Fruit fly (Drosophila melanogaster): ENCODE measurements around the gene PH4alphaPV.

Gene PH4alphaPV

DNA sequence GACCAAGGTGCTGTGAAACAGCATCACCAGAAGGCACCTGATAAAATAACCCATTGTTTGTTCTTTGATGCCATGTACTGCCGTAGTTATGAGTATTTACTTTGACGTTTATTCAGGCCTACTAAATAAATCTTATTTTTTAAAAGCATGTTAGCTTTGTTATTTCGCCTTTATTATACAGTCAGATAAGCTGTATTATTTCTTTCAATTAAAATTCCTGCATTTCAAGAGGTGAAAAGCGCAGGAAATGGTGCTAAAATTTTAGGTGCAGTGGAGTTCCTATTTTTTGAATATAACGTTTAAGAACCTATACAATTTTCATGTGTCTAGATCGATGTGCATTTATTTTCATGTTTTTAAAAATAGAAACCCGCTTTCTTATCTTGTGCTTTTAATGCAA, 2.6 kb downstream of the PH4alphaPV start, which contains the start of gene CG31013:
TSS of gene CG31013 (minus strand) at position 101 of the 400 bp plus-strand sequence.
- TF ChIP-seq CG33017 (tag; optimal IDR thresholded peaks at IDR 0.05) (no peak), CG11617 (GFP tag; optimal IDR thresholded peaks at IDR 0.05) (no peak), Hr96 (GFP tag; optimal IDR thresholded peaks at IDR 0.05) (no peak), CG12768 (GFP tag; optimal IDR thresholded peaks at IDR 0.05) (no peak), Clk (GFP tag; optimal IDR thresholded peaks at IDR 0.05) (no peak), bab1 (GFP tag; optimal IDR thresholded peaks at IDR 0.05) (no peak), tj (GFP tag; optimal IDR thresholded peaks at IDR 0.05) (no peak), CG1620 (GFP tag; optimal IDR thresholded peaks at IDR 0.05) (no peak), cnc (optimal IDR thresholded peaks at IDR 0.05) (no peak), cic (GFP tag; optimal IDR thresholded peaks at IDR 0.05) (no peak), Mnt (GFP tag; optimal IDR thresholded peaks at IDR 0.05) (no peak), toe (GFP tag; optimal IDR thresholded peaks at IDR 0.05) (no peak)

DNA sequence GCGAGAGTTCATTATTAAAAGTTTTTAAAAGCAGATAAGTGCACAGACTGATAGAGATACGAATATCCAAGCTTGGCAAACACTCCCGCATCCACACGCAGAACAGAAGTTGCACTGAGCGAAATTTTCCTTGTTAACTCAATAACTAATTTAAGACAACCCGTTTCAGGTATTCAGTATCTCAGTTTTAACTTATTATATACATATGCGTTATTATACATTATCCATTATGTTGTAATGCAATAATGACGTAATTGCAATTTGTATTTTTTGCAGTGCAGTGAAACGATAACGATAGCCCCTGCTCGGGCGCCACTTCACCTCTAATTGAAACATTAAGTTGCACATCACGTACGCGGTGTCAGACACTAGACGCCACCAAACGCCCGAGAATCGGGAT, 5.1 kb downstream of the PH4alphaPV start:
- TF ChIP-seq cic (GFP tag; optimal IDR thresholded peaks at IDR 0.05): no peak
- TF ChIP-seq CG5204 (GFP tag; optimal IDR thresholded peaks at IDR 0.05): no peak
- TF ChIP-seq pad (GFP tag; optimal IDR thresholded peaks at IDR 0.05): no peak
- TF ChIP-seq Mnt (GFP tag; optimal IDR thresholded peaks at IDR 0.05): no peak
- TF ChIP-seq kay (GFP tag; ENCODE audit: borderline replicate concordance): no peak
- no peak for TF ChIP-seq bab1 (GFP tag; optimal IDR thresholded peaks at IDR 0.05)

DNA sequence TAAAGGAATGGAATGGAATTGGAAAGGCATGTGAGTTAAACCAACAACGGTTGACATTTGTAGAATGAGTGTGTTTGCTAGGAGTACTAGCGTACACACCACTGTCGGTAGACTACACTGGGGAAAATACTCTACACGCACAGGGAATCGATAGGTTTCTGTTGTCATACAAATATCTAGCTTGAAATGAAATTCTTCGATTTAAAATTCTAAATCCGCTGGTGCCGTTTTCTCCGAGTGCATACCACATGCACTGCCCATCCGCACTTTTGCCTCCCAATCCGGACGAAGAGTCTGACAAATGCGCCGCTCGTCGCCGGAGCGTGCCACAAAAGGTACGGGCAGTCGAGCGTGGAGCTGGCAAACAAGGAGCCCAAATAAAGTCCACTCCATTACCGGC, 19.4 kb downstream of the PH4alphaPV start, which contains the start of gene CG2267:
TSS of gene CG2267 (minus strand) at position 101 of the 400 bp plus-strand sequence.
- TF ChIP-seq Crg-1 (GFP tag; optimal IDR thresholded peaks at IDR 0.05) (no peak), pad (GFP tag; optimal IDR thresholded peaks at IDR 0.05) (no peak), CG11617 (GFP tag; optimal IDR thresholded peaks at IDR 0.05) (no peak), Clk (GFP tag; optimal IDR thresholded peaks at IDR 0.05) (no peak), CG5204 (GFP tag; optimal IDR thresholded peaks at IDR 0.05) (no peak)

DNA sequence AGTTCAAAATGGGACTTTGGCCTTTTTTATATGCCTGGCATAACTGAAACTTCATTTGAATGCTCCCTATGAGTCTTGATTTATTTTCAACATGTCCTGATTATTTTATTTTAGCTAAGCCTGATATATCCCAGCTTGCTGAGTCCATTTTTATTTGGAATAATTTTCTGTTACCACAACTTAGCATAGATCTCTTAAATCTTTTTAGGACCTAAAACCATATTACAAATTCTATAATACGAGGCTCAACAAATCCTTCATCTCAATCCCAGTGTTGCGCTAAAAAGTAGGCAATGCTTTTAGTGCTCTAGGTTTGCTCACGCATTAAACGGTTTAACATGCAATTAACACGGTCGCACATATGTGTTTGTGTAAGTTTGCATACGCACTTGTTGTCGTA, 26.5 kb downstream of the PH4alphaPV start, which contains the start of gene CG44954:
TSS of gene CG44954 (minus strand) at position 101 of the 400 bp plus-strand sequence.
- TF ChIP-seq toe (GFP tag; optimal IDR thresholded peaks at IDR 0.05) (no peak), kay (GFP tag; ENCODE audit: borderline replicate concordance) (no peak), Hr96 (GFP tag; optimal IDR thresholded peaks at IDR 0.05) (no peak), CG7101 (tag; optimal IDR thresholded peaks at IDR 0.05) (no peak), CG33017 (tag; optimal IDR thresholded peaks at IDR 0.05) (no peak), Clk (GFP tag; optimal IDR thresholded peaks at IDR 0.05) (no peak), Crg-1 (GFP tag; optimal IDR thresholded peaks at IDR 0.05) (no peak), Mnt (GFP tag; optimal IDR thresholded peaks at IDR 0.05) (no peak), CG1620 (GFP tag; optimal IDR thresholded peaks at IDR 0.05) (no peak), cnc (optimal IDR thresholded peaks at IDR 0.05) (no peak), ovo (GFP tag; optimal IDR thresholded peaks at IDR 0.05) (no peak), cic (GFP tag; optimal IDR thresholded peaks at IDR 0.05) (no peak), tj (GFP tag; optimal IDR thresholded peaks at IDR 0.05) (no peak), CG14711 (tag; optimal IDR thresholded peaks at IDR 0.05) (no peak), CG7045 (GFP tag; optimal IDR thresholded peaks at IDR 0.05) (no peak), pad (GFP tag; optimal IDR thresholded peaks at IDR 0.05) (no peak), bab1 (GFP tag; optimal IDR thresholded peaks at IDR 0.05) (no peak), CG5204 (GFP tag; optimal IDR thresholded peaks at IDR 0.05) (no peak)

DNA sequence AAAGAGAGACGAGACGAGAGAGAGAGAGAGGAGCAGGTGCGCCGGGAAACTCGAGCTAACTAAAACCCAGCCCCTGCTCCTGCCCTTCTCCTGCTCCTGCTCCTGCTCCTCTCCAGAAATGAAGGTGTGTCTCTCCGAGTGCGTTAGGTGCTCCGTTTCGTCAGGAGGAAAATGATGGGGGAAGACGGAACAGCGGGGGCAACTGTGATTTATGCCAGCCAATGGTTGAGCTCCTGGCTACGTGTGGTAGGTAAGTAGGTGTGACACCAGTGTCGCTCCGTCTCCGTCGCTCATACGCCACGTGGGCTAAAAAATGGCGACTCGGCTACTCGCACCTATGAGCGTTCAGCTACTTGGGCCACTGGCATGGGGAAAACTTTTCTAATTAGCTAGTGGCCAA, 30.9 kb downstream of the PH4alphaPV start:
- TF ChIP-seq pad (GFP tag; optimal IDR thresholded peaks at IDR 0.05) (peak; percentile 11), CG12768 (GFP tag; optimal IDR thresholded peaks at IDR 0.05) (no peak)

DNA sequence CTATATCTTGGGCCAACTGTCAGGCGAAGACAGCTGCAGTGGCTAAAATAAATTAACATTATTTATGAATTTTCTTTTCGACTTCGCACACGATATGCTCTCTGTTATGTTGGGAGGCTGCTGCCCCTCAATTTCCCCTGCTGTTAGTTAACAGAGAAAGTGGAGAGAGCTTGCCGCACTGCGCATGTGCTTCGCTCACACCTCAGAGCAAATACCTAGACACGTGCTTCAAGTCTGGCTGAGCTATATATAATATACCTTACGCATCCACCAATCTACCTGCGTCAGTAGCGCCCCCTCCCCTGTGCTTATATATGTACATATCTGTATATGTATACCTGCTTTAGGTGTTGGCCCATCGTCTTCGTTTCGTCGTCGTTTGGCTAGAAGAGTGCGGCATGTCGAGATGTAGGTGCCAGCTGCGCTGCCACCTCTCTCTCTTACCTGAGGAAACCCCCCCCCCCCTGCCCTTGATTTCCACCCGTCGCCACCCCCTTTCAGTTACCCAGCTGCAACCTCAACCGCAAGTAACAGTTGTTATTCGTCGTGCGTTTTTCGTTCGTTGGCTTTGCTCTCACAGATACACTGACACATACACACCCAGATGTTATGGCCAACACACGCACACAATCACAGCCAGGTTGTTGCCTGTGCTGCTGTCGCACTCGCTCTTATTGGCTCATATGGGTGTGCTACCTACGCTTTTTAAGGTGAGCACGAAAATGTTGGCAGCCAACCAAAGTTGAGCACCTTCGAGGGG, 32.1 kb downstream of the PH4alphaPV start:
- TF ChIP-seq pad (GFP tag; optimal IDR thresholded peaks at IDR 0.05) (peak; percentile 58), kay (GFP tag; ENCODE audit: borderline replicate concordance) (no peak)

DNA sequence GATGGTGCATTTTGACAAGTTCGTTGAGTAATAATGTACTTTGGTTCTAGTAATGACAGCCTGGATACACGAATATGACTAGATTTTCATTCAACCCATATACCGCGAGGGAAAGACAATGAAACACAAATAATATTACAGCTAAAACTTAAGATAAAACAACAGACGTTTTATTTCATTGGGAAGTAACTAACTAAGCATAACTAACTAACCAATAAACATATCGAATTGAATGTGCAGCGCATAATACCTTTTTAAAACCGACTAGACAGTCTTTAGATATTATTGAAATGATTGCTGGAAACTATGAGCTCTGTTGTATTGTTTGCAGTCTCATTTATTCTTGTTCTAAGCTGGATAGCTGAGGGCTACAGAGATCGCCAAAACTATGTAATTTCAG, 42.5 kb downstream of the PH4alphaPV start, which contains the start of gene CG31016:
TSS of gene CG31016 (plus strand) at position 301 of the 400 bp plus-strand sequence.
- TF ChIP-seq Crg-1 (GFP tag; optimal IDR thresholded peaks at IDR 0.05): no peak
- TF ChIP-seq CG1620 (GFP tag; optimal IDR thresholded peaks at IDR 0.05): no peak
- TF ChIP-seq CG11617 (GFP tag; optimal IDR thresholded peaks at IDR 0.05): no peak
- no peak for TF ChIP-seq toe (GFP tag; optimal IDR thresholded peaks at IDR 0.05)
- TF ChIP-seq CG7101 (tag; optimal IDR thresholded peaks at IDR 0.05): no peak
- no peak for TF ChIP-seq CG33017 (tag; optimal IDR thresholded peaks at IDR 0.05)
- no peak for TF ChIP-seq Hr96 (GFP tag; optimal IDR thresholded peaks at IDR 0.05)
- no peak for TF ChIP-seq tj (GFP tag; optimal IDR thresholded peaks at IDR 0.05)
